Fruit fly (Drosophila melanogaster) whole organism, embryonic: ENCODE data around the gene amrt.
A peak's percentile ranks its signal among the peaks of the same experiment; 100 is the strongest.

ENCODE experiments used
- BtbVII ChIP-seq: fragments of 200-800 bp; sonication (Bioruptor generic); optimal IDR thresholded peaks from 3 replicates; lab custom pipeline; 2017; ENCODE audit warnings: missing biosample characterization, mild to moderate bottlenecking, missing genetic modification characterization
- CG10274 ChIP-seq: fragments of 200-800 bp; sonication (Bioruptor generic); optimal IDR thresholded peaks from 3 replicates; lab custom pipeline; 2017; ENCODE audit warnings: missing biosample characterization, mild to moderate bottlenecking, missing genetic modification characterization
- CG10543 ChIP-seq: fragments of 200-800 bp; sonication (Bioruptor generic); optimal IDR thresholded peaks from 3 replicates; lab custom pipeline; 2017; ENCODE audit warnings: missing biosample characterization, mild to moderate bottlenecking, missing genetic modification characterization, moderate library complexity
- CG10979 ChIP-seq: fragments of 200-800 bp; sonication (Bioruptor generic); optimal IDR thresholded peaks from 2 replicates; lab custom pipeline; 2018; ENCODE audit warnings: missing biosample characterization, mild to moderate bottlenecking, missing genetic modification characterization, moderate library complexity
- CG11085 ChIP-seq: fragments of 200-800 bp; sonication (Bioruptor generic); IDR thresholded peaks from 2 replicates; pipeline ENCODE4 v1.3.6; 2022; ENCODE audit warnings: missing biosample characterization, missing genetic modification characterization
- CG12071 ChIP-seq: fragments of 200-800 bp; sonication (Bioruptor generic); optimal IDR thresholded peaks from 3 replicates; lab custom pipeline; 2018; ENCODE audit warnings: missing biosample characterization, mild to moderate bottlenecking, missing genetic modification characterization
- CG12104 ChIP-seq: fragments of 200-800 bp; sonication (Bioruptor generic); optimal IDR thresholded peaks from 3 replicates; lab custom pipeline; 2016; ENCODE audit warnings: missing biosample characterization, missing genetic modification characterization
- CG12391 ChIP-seq: fragments of 200-800 bp; sonication (Bioruptor generic); optimal IDR thresholded peaks from 3 replicates; lab custom pipeline; 2018; ENCODE audit warnings: missing biosample characterization, mild to moderate bottlenecking, missing genetic modification characterization, moderate library complexity
- CG13287 ChIP-seq: fragments of 200-800 bp; sonication (Bioruptor generic); IDR thresholded peaks from 2 replicates; pipeline ENCODE4 v1.3.6; 2022; ENCODE audit warnings: missing biosample characterization, missing genetic modification characterization; ENCODE audit not compliant: partially characterized antibody
- CG13624 ChIP-seq: fragments of 200-800 bp; sonication (Bioruptor generic); optimal IDR thresholded peaks from 2 replicates; lab custom pipeline; 2016; ENCODE audit warnings: missing biosample characterization, missing genetic modification characterization
- CG14860 ChIP-seq: fragments of 200-800 bp; sonication (Bioruptor generic); IDR thresholded peaks from 3 replicates; pipeline ENCODE4 v1.3.6; 2022; ENCODE audit warnings: missing biosample characterization, missing genetic modification characterization; ENCODE audit not compliant: partially characterized antibody
- CG16813 ChIP-seq: fragments of 200-800 bp; sonication (Bioruptor generic); IDR thresholded peaks from 3 replicates; pipeline ENCODE4 v1.3.6; 2022; ENCODE audit warnings: missing biosample characterization, missing genetic modification characterization; ENCODE audit not compliant: partially characterized antibody
- CG17612 ChIP-seq: fragments of 200-800 bp; sonication (Bioruptor generic); IDR thresholded peaks from 2 replicates; pipeline ENCODE4 v1.3.6; 2022; ENCODE audit warnings: missing biosample characterization, missing genetic modification characterization
- CG1792 ChIP-seq: fragments of 200-800 bp; sonication (Bioruptor generic); optimal IDR thresholded peaks from 2 replicates; lab custom pipeline; 2016; ENCODE audit warnings: missing biosample characterization, missing genetic modification characterization
- CG2199 ChIP-seq: fragments of 200-800 bp; sonication (Bioruptor generic); IDR thresholded peaks from 3 replicates; pipeline ENCODE4 v1.3.6; 2022; ENCODE audit warnings: missing biosample characterization, missing genetic modification characterization
- CG34224 ChIP-seq: fragments of 200-800 bp; sonication (Bioruptor generic); IDR thresholded peaks from 3 replicates; pipeline ENCODE4 v1.3.6; 2022; ENCODE audit warnings: missing biosample characterization, missing genetic modification characterization; ENCODE audit not compliant: partially characterized antibody
- CG4730 ChIP-seq: fragments of 200-800 bp; sonication (Bioruptor generic); IDR thresholded peaks from 2 replicates; pipeline ENCODE4 v1.3.6; 2022; ENCODE audit warnings: missing biosample characterization, missing genetic modification characterization
- CG6254 ChIP-seq: fragments of 200-800 bp; sonication (Bioruptor generic); optimal IDR thresholded peaks from 3 replicates; lab custom pipeline; 2017; ENCODE audit warnings: mild to moderate bottlenecking, missing biosample characterization, missing genetic modification reagents, missing genetic modification characterization
- CG7928 ChIP-seq: fragments of 200-800 bp; sonication (Bioruptor generic); optimal IDR thresholded peaks from 2 replicates; lab custom pipeline; 2017; ENCODE audit warnings: missing biosample characterization, mild to moderate bottlenecking, missing genetic modification characterization
- CG8388 ChIP-seq: fragments of 200-800 bp; sonication (Bioruptor generic); optimal IDR thresholded peaks from 2 replicates; lab custom pipeline; 2019; ENCODE audit warnings: missing biosample characterization, mild to moderate bottlenecking, missing genetic modification characterization, moderate library complexity
- D19A ChIP-seq: fragments of 200-800 bp; optimal IDR thresholded peaks from 3 replicates; lab custom pipeline; 2019; ENCODE audit warnings: missing biosample characterization, mild to moderate bottlenecking, missing genetic modification characterization, moderate library complexity
- Dp ChIP-seq: fragments of 200-800 bp; sonication (Bioruptor generic); optimal IDR thresholded peaks from 2 replicates; lab custom pipeline; 2018; ENCODE audit warnings: missing biosample characterization, mild to moderate bottlenecking, missing genetic modification characterization, moderate library complexity
- HmgZ ChIP-seq: fragments of 200-800 bp; sonication (Bioruptor generic); optimal IDR thresholded peaks from 2 replicates; lab custom pipeline; 2018; ENCODE audit warnings: missing biosample characterization, mild to moderate bottlenecking, missing genetic modification characterization
- Hr3 ChIP-seq: fragments of 200-800 bp; sonication (Bioruptor generic); optimal IDR thresholded peaks from 3 replicates; lab custom pipeline; 2016; ENCODE audit warnings: missing biosample characterization, missing genetic modification characterization
- Optix ChIP-seq: fragments of 200-800 bp; sonication (Bioruptor generic); IDR thresholded peaks from 3 replicates; pipeline ENCODE4 v1.3.6; 2022; ENCODE audit warnings: missing biosample characterization, missing genetic modification characterization
- Sry-δ ChIP-seq: fragments of 200-800 bp; sonication (Bioruptor generic); optimal IDR thresholded peaks from 2 replicates; lab custom pipeline; 2016; ENCODE audit warnings: missing biosample characterization, missing genetic modification characterization
- YL-1 ChIP-seq: fragments of 200-800 bp; sonication (Bioruptor generic); optimal IDR thresholded peaks from 3 replicates; lab custom pipeline; 2017; ENCODE audit warnings: missing biosample characterization, mild to moderate bottlenecking, missing genetic modification characterization
- ato ChIP-seq: fragments of 200-800 bp; sonication (Bioruptor generic); IDR thresholded peaks from 2 replicates; pipeline ENCODE4 v1.3.6; 2022; ENCODE audit warnings: missing biosample characterization, missing genetic modification characterization; ENCODE audit not compliant: partially characterized antibody
- bab2 ChIP-seq: fragments of 200-800 bp; sonication (Bioruptor generic); optimal IDR thresholded peaks from 2 replicates; lab custom pipeline; 2016; ENCODE audit warnings: missing biosample characterization, missing genetic modification characterization
- br ChIP-seq: fragments of >200 bp; optimal IDR thresholded peaks from 2 replicates; lab custom pipeline; 2017
- chinmo ChIP-seq: fragments of 200-800 bp; sonication (Bioruptor generic); IDR thresholded peaks from 4 replicates; pipeline ENCODE4 v1.3.6; 2022; ENCODE audit warnings: missing biosample characterization, missing genetic modification characterization; ENCODE audit not compliant: partially characterized antibody
- crp ChIP-seq, 2 experiments: fragments of 200-800 bp; sonication (Bioruptor generic); optimal IDR thresholded peaks; 2 replicates in 1 of 2; 3 replicates in 1 of 2; lab custom pipeline; 2017; ENCODE audit warnings: missing biosample characterization in 2 of 2, missing genetic modification characterization in 2 of 2, mild to moderate bottlenecking in 1 of 2, moderate library complexity in 1 of 2
- disco-r ChIP-seq: fragments of 200-800 bp; sonication (Bioruptor generic); optimal IDR thresholded peaks from 2 replicates; lab custom pipeline; 2016; ENCODE audit warnings: missing biosample characterization, missing genetic modification characterization
- dm ChIP-seq: fragments of 200-800 bp; sonication (Bioruptor generic); optimal IDR thresholded peaks from 3 replicates; lab custom pipeline; 2016; ENCODE audit warnings: missing biosample characterization, missing genetic modification characterization
- dpn ChIP-seq, 2 experiments: fragments of 200-800 bp; sonication (Bioruptor generic); optimal IDR thresholded peaks; 3 replicates each; lab custom pipeline; 2016; ENCODE audit warnings: missing biosample characterization in 2 of 2, missing genetic modification characterization in 2 of 2
- fd96Cb ChIP-seq: fragments of 200-800 bp; sonication (Bioruptor generic); optimal IDR thresholded peaks from 2 replicates; lab custom pipeline; 2018; ENCODE audit warnings: missing biosample characterization, mild to moderate bottlenecking, missing genetic modification characterization, moderate library complexity
- gcm ChIP-seq: fragments of 200-800 bp; sonication (Bioruptor generic); optimal IDR thresholded peaks from 2 replicates; lab custom pipeline; 2019; ENCODE audit warnings: missing biosample characterization, mild to moderate bottlenecking, missing genetic modification characterization, moderate library complexity
- hkb ChIP-seq, 2 experiments: fragments of 200-800 bp in 1 of 2; fragments of >200 bp in 1 of 2; sonication (Bioruptor generic) in 1 of 2; IDR thresholded peaks in 1 of 2; optimal IDR thresholded peaks in 1 of 2; 2 replicates each; pipeline versions ENCODE4 v1.3.6 to Lab custom; 2017 to 2022; ENCODE audit warnings: missing biosample characterization in 1 of 2, missing genetic modification characterization in 1 of 2
- jing ChIP-seq: fragments of 200-800 bp; sonication (Bioruptor generic); optimal IDR thresholded peaks from 2 replicates; lab custom pipeline; 2018; ENCODE audit warnings: missing biosample characterization, mild to moderate bottlenecking, missing genetic modification characterization
- peb ChIP-seq: fragments of 200-800 bp; sonication (Bioruptor generic); IDR thresholded peaks from 2 replicates; pipeline ENCODE4 v1.3.6; 2022; ENCODE audit warnings: missing biosample characterization, missing genetic modification characterization
- pita ChIP-seq: fragments of 200-800 bp; sonication (Bioruptor generic); optimal IDR thresholded peaks from 2 replicates; lab custom pipeline; 2017; ENCODE audit warnings: missing biosample characterization, mild to moderate bottlenecking, missing genetic modification characterization
- salm ChIP-seq: fragments of 200-800 bp; sonication (Bioruptor generic); optimal IDR thresholded peaks from 2 replicates; lab custom pipeline; 2018; ENCODE audit warnings: missing biosample characterization, mild to moderate bottlenecking, missing genetic modification characterization
- slp2 ChIP-seq: fragments of 200-800 bp; sonication (Bioruptor generic); optimal IDR thresholded peaks from 2 replicates; lab custom pipeline; 2016; ENCODE audit warnings: missing biosample characterization, missing genetic modification characterization
- sna ChIP-seq: fragments of 200-800 bp; sonication (Bioruptor generic); IDR thresholded peaks from 2 replicates; pipeline ENCODE4 v1.3.6; 2022; ENCODE audit warnings: missing biosample characterization, missing genetic modification characterization; ENCODE audit not compliant: partially characterized antibody
- stc ChIP-seq: fragments of 200-800 bp; sonication (Bioruptor generic); IDR thresholded peaks from 2 replicates; pipeline ENCODE4 v1.3.6; 2022; ENCODE audit warnings: missing biosample characterization, missing genetic modification characterization
- tna ChIP-seq: fragments of 200-800 bp; sonication (Bioruptor generic); IDR thresholded peaks from 2 replicates; pipeline ENCODE4 v1.3.6; 2022; ENCODE audit warnings: missing biosample characterization, missing genetic modification characterization; ENCODE audit not compliant: partially characterized antibody
- ttk ChIP-seq: fragments of 200-800 bp; sonication (Bioruptor generic); IDR thresholded peaks from 2 replicates; pipeline ENCODE4 v2.1.2; 2022; ENCODE audit warnings: missing biosample characterization, missing genetic modification characterization
- usp ChIP-seq: fragments of >200 bp; optimal IDR thresholded peaks from 2 replicates; lab custom pipeline; 2017; ENCODE audit warnings: missing biosample characterization, missing genetic modification characterization
- yki ChIP-seq: fragments of >200 bp; optimal IDR thresholded peaks from 3 replicates; lab custom pipeline; 2018
- zen ChIP-seq: fragments of 200-800 bp; sonication (Bioruptor generic); optimal IDR thresholded peaks from 3 replicates; lab custom pipeline; 2018; ENCODE audit warnings: missing biosample characterization, mild to moderate bottlenecking, missing genetic modification characterization, moderate library complexity
- zf30C ChIP-seq: fragments of 200-800 bp; sonication (Bioruptor generic); optimal IDR thresholded peaks from 3 replicates; lab custom pipeline; 2018; ENCODE audit warnings: missing biosample characterization, mild to moderate bottlenecking, missing genetic modification characterization

Gene amrt

DNA sequence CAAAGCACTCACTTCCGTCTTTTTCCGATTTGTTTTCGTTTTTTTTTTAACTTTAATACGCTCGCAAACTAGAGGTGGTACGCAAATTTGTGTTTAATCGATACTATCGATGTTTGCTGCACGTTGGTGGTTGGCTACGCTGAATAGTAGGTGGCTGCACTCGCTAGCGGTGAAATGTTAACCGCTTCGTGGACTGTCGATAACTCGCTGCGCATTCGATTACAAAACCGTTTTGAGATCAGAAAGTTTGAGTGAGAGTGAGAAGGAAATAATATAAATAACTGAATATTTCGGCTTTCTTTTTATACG is 46.1 kb upstream of the amrt start, which contains the start of gene g (continued):
- no peak for TF ChIP-seq zen (tag; lab: Kevin White, UChicago)
- TF ChIP-seq D19A = no peak
- peak; percentile 64 for TF ChIP-seq Dp (GFP tag; lab: Kevin White, UChicago)
- no peak for TF ChIP-seq CG13624 (GFP tag; lab: Kevin White, UChicago)
- peak; percentile 85; the same call in 3 of the 4 replicates for TF ChIP-seq chinmo (GFP tag; lab: Robert Waterston, UW)
- TF ChIP-seq CG4730 = no peak
- TF ChIP-seq disco-r = no peak
- no peak for TF ChIP-seq yki (lab: Kevin White, UChicago)
- TF ChIP-seq YL-1 = no peak
- TF ChIP-seq CG12071 (GFP tag; lab: Kevin White, UChicago) = no peak
- TF ChIP-seq dpn (GFP tag; optimal IDR thresholded peaks at IDR 0.05; lab: Kevin White, UChicago) = peak in 1 of 2 experiments; percentile 28
- TF ChIP-seq bab2 (GFP tag; lab: Kevin White, UChicago) = no peak
- no peak for TF ChIP-seq CG12391 (tag; lab: Kevin White, UChicago)
- TF ChIP-seq ato (GFP tag; lab: Robert Waterston, UW) = peak; percentile 86
- TF ChIP-seq fd96Cb = no peak
- peak; percentile 89 for TF ChIP-seq CG16813 (GFP tag; lab: Robert Waterston, UW)
- TF ChIP-seq CG13287 = peak; percentile 86
- TF ChIP-seq ttk (GFP tag; lab: Robert Waterston, UW) = no peak
- no peak for TF ChIP-seq stc (GFP tag; lab: Robert Waterston, UW)
- no peak for TF ChIP-seq gcm (GFP tag; lab: Kevin White, UChicago)
- no peak for TF ChIP-seq CG7928
- peak; percentile 78 for TF ChIP-seq CG34224 (GFP tag; lab: Robert Waterston, UW)
- TF ChIP-seq CG10274 (GFP tag; lab: Kevin White, UChicago) = no peak
- TF ChIP-seq sna = peak; percentile 63
- peak; percentile 28 for TF ChIP-seq zf30C (GFP tag; lab: Kevin White, UChicago)
- TF ChIP-seq Optix (GFP tag; lab: Robert Waterston, UW) = no peak
- TF ChIP-seq tna (GFP tag; lab: Robert Waterston, UW) = peak; percentile 80
- no peak for TF ChIP-seq br (lab: Kevin White, UChicago)
- TF ChIP-seq CG10979 = no peak
- TF ChIP-seq HmgZ (tag; lab: Kevin White, UChicago) = peak; percentile 53
- TF ChIP-seq usp (GFP tag; lab: Kevin White, UChicago) = no peak
- TF ChIP-seq CG12104 (GFP tag; lab: Kevin White, UChicago) = no peak
- no peak for TF ChIP-seq CG10543
- no peak for TF ChIP-seq BtbVII (GFP tag; lab: Kevin White, UChicago)
- TF ChIP-seq peb (GFP tag; lab: Robert Waterston, UW) = no peak
- TF ChIP-seq Hr3 (GFP tag; lab: Kevin White, UChicago) = no peak
- TF ChIP-seq crp (GFP tag; optimal IDR thresholded peaks at IDR 0.05; lab: Kevin White, UChicago) = peak in 1 of 2 experiments; percentile 11
- no peak for TF ChIP-seq CG8388
- no peak for TF ChIP-seq CG6254 (GFP tag; lab: Kevin White, UChicago)
- no peak for TF ChIP-seq slp2 (GFP tag; lab: Kevin White, UChicago)
- peak; percentile 37 for TF ChIP-seq dm (GFP tag; lab: Kevin White, UChicago)
- TF ChIP-seq CG11085 (GFP tag; lab: Robert Waterston, UW) = no peak
- TF ChIP-seq pita (GFP tag; lab: Kevin White, UChicago) = peak; percentile 74
- TF ChIP-seq CG17612 = no peak
- TF ChIP-seq Sry-δ (GFP tag; lab: Kevin White, UChicago) = peak; percentile 96
- TF ChIP-seq CG2199 (GFP tag; lab: Robert Waterston, UW) = no peak
- no peak for TF ChIP-seq CG1792 (GFP tag; lab: Kevin White, UChicago)
- TF ChIP-seq CG14860 (GFP tag; lab: Robert Waterston, UW) = peak; percentile 80
- no peak for TF ChIP-seq jing
- no peak for TF ChIP-seq hkb (optimal IDR thresholded peaks at IDR 0.05; lab: Kevin White, UChicago)
- TF ChIP-seq hkb (GFP tag; IDR thresholded peaks at IDR 0.05; lab: Robert Waterston, UW) = 0 out of 2 replicates have a peak, but pooled peaks have one; percentile 1
- TF ChIP-seq salm (tag; lab: Kevin White, UChicago) = no peak
